Worm (Caenorhabditis elegans): ENCODE measurements around the gene Y19D10B.6.

DNA sequence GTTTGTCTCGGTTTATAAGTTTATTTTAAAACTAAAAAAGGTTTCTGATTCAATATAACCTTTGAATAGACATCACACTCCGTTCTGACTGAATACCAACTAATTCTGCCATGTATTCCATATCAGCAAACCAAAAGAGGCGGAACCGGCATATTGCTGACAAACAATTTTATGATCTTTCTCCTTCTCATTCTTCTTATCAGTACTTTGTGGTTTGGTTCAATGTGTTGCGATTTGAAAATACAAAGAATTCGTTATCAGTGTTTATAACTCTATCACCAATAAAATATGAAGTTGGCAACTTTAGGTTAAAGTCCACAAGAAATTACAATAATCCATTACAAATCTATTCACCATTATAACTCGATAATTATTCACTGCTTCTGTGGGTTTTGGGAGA is 3.4 kb upstream of the Y19D10B.6 start:
- TF ChIP-seq him-1 (tag; optimal IDR thresholded peaks at IDR 0.05) (no peak), W03F9.2 (tag; optimal IDR thresholded peaks at IDR 0.05) (no peak)
